Worm (Caenorhabditis elegans) whole organism, early embryonic: ENCODE measurements around the gene C16C8.19.

Experiments used
- ama-1 ChIP-seq: fragments of 150-350 bp; optimal IDR thresholded peaks from 2 replicates; lab custom pipeline; 2014
- ets-7 ChIP-seq: sonication (generic microtip); optimal IDR thresholded peaks from 2 replicates; lab custom pipeline; 2016; ENCODE audit warnings: missing genotype, missing genetic modification characterization, missing compliant biosample characterization
- flt-1 ChIP-seq: fragments of 200-800 bp; sonication (Bioruptor generic); IDR thresholded peaks from 2 replicates; pipeline ENCODE4 v1.3.6; 2022; ENCODE audit warnings: missing genetic modification characterization, missing compliant biosample characterization
- hmg-4 ChIP-seq: fragments of 200-800 bp; sonication (Bioruptor generic); optimal IDR thresholded peaks from 2 replicates; lab custom pipeline; 2018; ENCODE audit warnings: mild to moderate bottlenecking, missing genetic modification characterization, missing compliant biosample characterization
- hnd-1 ChIP-seq: sonication (generic microtip); optimal IDR thresholded peaks from 2 replicates; lab custom pipeline; 2016; ENCODE audit warnings: missing genetic modification characterization, missing compliant biosample characterization

DNA sequence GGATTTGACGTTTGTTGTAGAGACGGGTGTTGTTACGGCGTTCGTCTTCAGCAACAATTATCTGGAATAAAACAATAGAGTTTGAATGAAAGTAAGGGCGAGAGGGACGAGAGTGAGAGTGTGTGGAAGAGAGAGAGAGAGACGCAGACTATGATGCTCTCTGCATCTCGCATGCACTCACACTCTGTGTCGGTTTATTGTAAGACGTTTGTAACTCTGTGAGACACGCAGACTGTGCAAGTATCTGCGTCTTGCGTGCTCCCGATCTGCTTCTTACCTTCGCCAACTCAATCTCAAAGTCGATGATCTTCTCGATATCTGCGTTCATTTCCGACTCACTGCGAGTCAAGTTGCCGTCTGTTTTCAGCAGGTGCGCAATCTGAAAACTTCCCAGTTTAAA, 35.3 kb upstream of the C16C8.19 start:
- TF ChIP-seq hnd-1 (tag; lab: Kevin White, UChicago) (no peak), hmg-4 (no peak), ets-7 (tag; lab: Kevin White, UChicago) (no peak), ama-1 (lab: Kevin White, UChicago) (no peak), flt-1 (GFP tag; lab: Robert Waterston, UW) (no peak)
